Fruit fly (Drosophila melanogaster) whole organism, wandering third instar larva: ENCODE data around the gene Mst84Da.
A peak's percentile ranks its signal among the peaks of the same experiment; 100 is the strongest.

ENCODE experiments used
- Abd-B ChIP-seq: fragments of >200 bp; optimal IDR thresholded peaks from 2 replicates; lab custom pipeline; 2017; ENCODE audit warnings: missing biosample characterization, missing genetic modification characterization
- CG9705 ChIP-seq: fragments of 200-800 bp; sonication (Bioruptor generic); optimal IDR thresholded peaks from 2 replicates; lab custom pipeline; 2018; ENCODE audit warnings: missing biosample characterization, mild to moderate bottlenecking, missing genetic modification characterization
- CrebA ChIP-seq: fragments of 200-800 bp; sonication (Bioruptor generic); optimal IDR thresholded peaks from 2 replicates; lab custom pipeline; 2016; ENCODE audit warnings: missing biosample characterization, mild to moderate bottlenecking, missing genetic modification characterization, borderline replicate concordance
- Dfd ChIP-seq: fragments of >200 bp; optimal IDR thresholded peaks from 2 replicates; lab custom pipeline; 2017; ENCODE audit warnings: missing biosample characterization, missing genetic modification characterization
- Dif ChIP-seq: fragments of 200-275, 200-300 bp; sonication (Bioruptor generic); optimal IDR thresholded peaks from 2 replicates; lab custom pipeline; 2018; ENCODE audit warnings: missing biosample characterization, missing genetic modification characterization; ENCODE audit not compliant: partially characterized antibody
- GATAd ChIP-seq: sonication (Bioruptor generic); optimal IDR thresholded peaks from 2 replicates; lab custom pipeline; 2016; ENCODE audit warnings: missing biosample characterization, missing genetic modification characterization
- HLH106 ChIP-seq: fragments of 200-800 bp; optimal IDR thresholded peaks from 3 replicates; lab custom pipeline; 2019; ENCODE audit warnings: missing biosample characterization, mild to moderate bottlenecking, missing genetic modification characterization, moderate library complexity
- Hnf4 ChIP-seq: fragments of 200-800 bp; sonication (Bioruptor generic); optimal IDR thresholded peaks from 2 replicates; lab custom pipeline; 2016; ENCODE audit warnings: missing biosample characterization, mild to moderate bottlenecking, missing genetic modification characterization
- Hr78 ChIP-seq: fragments of >200 bp; optimal IDR thresholded peaks from 2 replicates; lab custom pipeline; 2017; ENCODE audit warnings: missing biosample characterization, missing genetic modification characterization
- Jra ChIP-seq: sonication (Bioruptor generic); optimal IDR thresholded peaks from 2 replicates; lab custom pipeline; 2016; ENCODE audit warnings: missing biosample characterization, missing genetic modification characterization
- Mio ChIP-seq: sonication (Bioruptor generic); optimal IDR thresholded peaks from 2 replicates; lab custom pipeline; 2016; ENCODE audit warnings: missing biosample characterization, missing genetic modification characterization
- Myc ChIP-seq: fragments of >200 bp; optimal IDR thresholded peaks from 2 replicates; lab custom pipeline; 2017
- N ChIP-seq: fragments of >200 bp; optimal IDR thresholded peaks from 2 replicates; lab custom pipeline; 2018; ENCODE audit warnings: missing biosample characterization, missing external identifiers, missing genetic modification characterization
- OdsH ChIP-seq: fragments of 200-800 bp; sonication (Bioruptor generic); optimal IDR thresholded peaks from 2 replicates; lab custom pipeline; 2016; ENCODE audit warnings: missing biosample characterization, mild to moderate bottlenecking, missing genetic modification characterization
- Rel ChIP-seq, 2 experiments: fragments of 200-800 bp; sonication (Bioruptor generic) in 1 of 2; optimal IDR thresholded peaks; 2 replicates in 1 of 2; 3 replicates in 1 of 2; lab custom pipeline; 2016 to 2019; ENCODE audit warnings: mild to moderate bottlenecking in 2 of 2, missing biosample characterization in 2 of 2, missing genetic modification characterization in 2 of 2, moderate library complexity in 1 of 2
- Sp1 ChIP-seq: fragments of 200-800 bp; sonication (Bioruptor generic); optimal IDR thresholded peaks from 3 replicates; lab custom pipeline; 2019; ENCODE audit warnings: missing biosample characterization, mild to moderate bottlenecking, missing genetic modification characterization, moderate library complexity
- Vsx2 ChIP-seq: fragments of 200-300, 225-300 bp; sonication (Bioruptor generic); optimal IDR thresholded peaks from 2 replicates; lab custom pipeline; 2018; ENCODE audit warnings: missing biosample characterization, missing genetic modification characterization; ENCODE audit not compliant: partially characterized antibody
- br ChIP-seq: fragments of 200-800 bp; sonication (Bioruptor generic); optimal IDR thresholded peaks from 2 replicates; lab custom pipeline; 2016; ENCODE audit warnings: missing biosample characterization, missing genetic modification characterization
- brk ChIP-seq: fragments of 200-800 bp; sonication (Bioruptor generic); optimal IDR thresholded peaks from 2 replicates; lab custom pipeline; 2016; ENCODE audit warnings: missing biosample characterization, mild to moderate bottlenecking, missing genetic modification characterization
- dl ChIP-seq, 2 experiments: fragments of 175-275, 200-275 bp in 1 of 2; fragments of 200-275 bp in 1 of 2; sonication (Bioruptor generic); optimal IDR thresholded peaks; lab custom pipeline; 2018; ENCODE audit warnings: mild to moderate bottlenecking in 2 of 2, missing biosample characterization in 2 of 2, missing genetic modification characterization in 2 of 2, moderate library complexity in 2 of 2; ENCODE audit not compliant: partially characterized antibody in 2 of 2, insufficient read depth in 1 of 2
- dmrt93B ChIP-seq: fragments of 200-800 bp; sonication (Bioruptor generic); optimal IDR thresholded peaks from 2 replicates; lab custom pipeline; 2018; ENCODE audit warnings: missing biosample characterization, mild to moderate bottlenecking, missing genetic modification characterization
- dsf ChIP-seq: sonication (Bioruptor generic); optimal IDR thresholded peaks from 2 replicates; lab custom pipeline; 2016; ENCODE audit warnings: missing biosample characterization, missing genetic modification characterization, borderline replicate concordance
- ey ChIP-seq: fragments of 200-800 bp; sonication (Bioruptor generic); optimal IDR thresholded peaks from 2 replicates; lab custom pipeline; 2016; ENCODE audit warnings: missing biosample characterization, missing genetic modification characterization
- foxo ChIP-seq, 2 experiments: fragments of 200-800 bp; sonication (Bioruptor generic); optimal IDR thresholded peaks; 2 replicates in 1 of 2; 3 replicates in 1 of 2; lab custom pipeline; 2016 to 2017; ENCODE audit warnings: missing biosample characterization in 2 of 2, missing genetic modification characterization in 2 of 2
- fru ChIP-seq: fragments of 200-800 bp; sonication (Bioruptor generic); optimal IDR thresholded peaks from 3 replicates; lab custom pipeline; 2016; ENCODE audit warnings: missing biosample characterization, mild to moderate bottlenecking, missing genetic modification characterization
- h ChIP-seq: fragments of 200-800 bp; sonication (Bioruptor generic); optimal IDR thresholded peaks from 3 replicates; lab custom pipeline; 2016; ENCODE audit warnings: missing biosample characterization, mild to moderate bottlenecking, missing genetic modification characterization
- jim ChIP-seq: fragments of 175-275, 200-325 bp; sonication (Bioruptor generic); optimal IDR thresholded peaks from 2 replicates; lab custom pipeline; 2016; ENCODE audit warnings: missing biosample characterization, mild to moderate bottlenecking, missing genetic modification characterization
- pan ChIP-seq: fragments of >200 bp; optimal IDR thresholded peaks from 2 replicates; lab custom pipeline; 2017
- psq ChIP-seq: fragments of 200-800 bp; sonication (Bioruptor generic); optimal IDR thresholded peaks from 3 replicates; lab custom pipeline; 2017; ENCODE audit warnings: missing biosample characterization, mild to moderate bottlenecking, missing genetic modification characterization, moderate library complexity
- rgr ChIP-seq: fragments of 200-800 bp; sonication (Bioruptor generic); optimal IDR thresholded peaks from 3 replicates; lab custom pipeline; 2016; ENCODE audit warnings: missing biosample characterization, mild to moderate bottlenecking, missing genetic modification characterization
- sage ChIP-seq: fragments of 200-800 bp; sonication (Bioruptor generic); optimal IDR thresholded peaks from 2 replicates; lab custom pipeline; 2016; ENCODE audit warnings: missing biosample characterization, mild to moderate bottlenecking, missing genetic modification characterization
- tai ChIP-seq: sonication (Bioruptor generic); optimal IDR thresholded peaks from 2 replicates; lab custom pipeline; 2016; ENCODE audit warnings: missing biosample characterization, missing genetic modification characterization
- usp ChIP-seq: fragments of >200 bp; optimal IDR thresholded peaks from 2 replicates; lab custom pipeline; 2017; ENCODE audit warnings: missing biosample characterization, missing genetic modification characterization
- woc ChIP-seq: sonication (Bioruptor generic); optimal IDR thresholded peaks from 2 replicates; lab custom pipeline; 2016; ENCODE audit warnings: missing biosample characterization, mild to moderate bottlenecking, missing genetic modification characterization

Mst84Da gene

dm6 chr3R:7330695-7331094 is 35.0 kb upstream of the Mst84Da start:
- TF ChIP-seq jim (GFP tag; lab: Kevin White, UChicago) (no peak), brk (GFP tag; lab: Kevin White, UChicago) (no peak), Vsx2 (GFP tag; lab: Kevin White, UChicago) (no peak), br (no peak), sage (GFP tag; lab: Kevin White, UChicago) (no peak), dsf (GFP tag; lab: Kevin White, UChicago) (no peak), dmrt93B (GFP tag; lab: Kevin White, UChicago) (no peak), dl (GFP tag; optimal IDR thresholded peaks at IDR 0.05; lab: Kevin White, UChicago; ENCODE audit: insufficient read depth in 1 of 2, partially characterized antibody in 2 of 2) (no peak), OdsH (GFP tag; lab: Kevin White, UChicago) (no peak), pan (lab: Kevin White, UChicago) (no peak), Sp1 (GFP tag; lab: Kevin White, UChicago) (no peak), Dfd (no peak), N (GFP tag; lab: Kevin White, UChicago) (no peak), Rel (GFP tag; optimal IDR thresholded peaks at IDR 0.05; lab: Kevin White, UChicago) (no peak), Rel (tag; optimal IDR thresholded peaks at IDR 0.05; lab: Kevin White, UChicago) (no peak), psq (no peak), rgr (GFP tag; lab: Kevin White, UChicago) (no peak), Hr78 (GFP tag; lab: Kevin White, UChicago) (no peak), GATAd (no peak)

- TF ChIP-seq h (GFP tag; lab: Kevin White, UChicago) = peak; percentile 24
- peak; percentile 33 for TF ChIP-seq HLH106 (tag; lab: Kevin White, UChicago)
- peak; percentile 38 for TF ChIP-seq OdsH (GFP tag; lab: Kevin White, UChicago)
- TF ChIP-seq Vsx2 (GFP tag; lab: Kevin White, UChicago) = no peak
- TF ChIP-seq psq = no peak
- TF ChIP-seq Jra (GFP tag; lab: Kevin White, UChicago) = no peak
- TF ChIP-seq Sp1 (GFP tag; lab: Kevin White, UChicago) = peak; percentile 5
- no peak for TF ChIP-seq dl (GFP tag; optimal IDR thresholded peaks at IDR 0.05; lab: Kevin White, UChicago; ENCODE audit: insufficient read depth in 1 of 2, partially characterized antibody in 2 of 2)
- no peak for TF ChIP-seq ey (GFP tag; lab: Kevin White, UChicago)
- peak in 1 of 2 experiments; percentile 33 for TF ChIP-seq foxo (GFP tag; optimal IDR thresholded peaks at IDR 0.05; lab: Kevin White, UChicago)
- TF ChIP-seq Abd-B (GFP tag; lab: Kevin White, UChicago) = no peak
These were observed 31.0 kb upstream of the Mst84Da start for dm6 chr3R:7334613-7335012.

dm6 chr3R:7336454-7336853 is 29.2 kb upstream of the Mst84Da start:
- TF ChIP-seq woc (GFP tag; lab: Kevin White, UChicago) (peak; percentile 29), Abd-B (GFP tag; lab: Kevin White, UChicago) (no peak), CrebA (no peak), HLH106 (tag; lab: Kevin White, UChicago) (peak; percentile 34), ey (GFP tag; lab: Kevin White, UChicago) (no peak), Jra (GFP tag; lab: Kevin White, UChicago) (no peak), Myc (lab: Kevin White, UChicago) (no peak), N (GFP tag; lab: Kevin White, UChicago) (no peak), Dfd (no peak), dsf (GFP tag; lab: Kevin White, UChicago) (no peak), Vsx2 (GFP tag; lab: Kevin White, UChicago) (no peak), Mio (no peak), pan (lab: Kevin White, UChicago) (no peak), sage (GFP tag; lab: Kevin White, UChicago) (no peak), usp (GFP tag; lab: Kevin White, UChicago) (no peak), Hnf4 (no peak), rgr (GFP tag; lab: Kevin White, UChicago) (peak; percentile 41), Rel (GFP tag; optimal IDR thresholded peaks at IDR 0.05; lab: Kevin White, UChicago) (no peak), Rel (tag; optimal IDR thresholded peaks at IDR 0.05; lab: Kevin White, UChicago) (no peak), Dif (GFP tag; lab: Kevin White, UChicago) (no peak), CG9705 (GFP tag; lab: Kevin White, UChicago) (no peak), tai (GFP tag; lab: Kevin White, UChicago) (no peak), dmrt93B (GFP tag; lab: Kevin White, UChicago) (no peak), jim (GFP tag; lab: Kevin White, UChicago) (no peak), psq (peak; percentile 12), fru (peak; percentile 37), foxo (GFP tag; optimal IDR thresholded peaks at IDR 0.05; lab: Kevin White, UChicago) (peak in 1 of 2 experiments; percentile 29), dl (GFP tag; optimal IDR thresholded peaks at IDR 0.05; lab: Kevin White, UChicago; ENCODE audit: insufficient read depth in 1 of 2, partially characterized antibody in 2 of 2) (no peak), h (GFP tag; lab: Kevin White, UChicago) (peak; percentile 30), OdsH (GFP tag; lab: Kevin White, UChicago) (peak; percentile 34), Hr78 (GFP tag; lab: Kevin White, UChicago) (no peak), Sp1 (GFP tag; lab: Kevin White, UChicago) (peak; percentile 28)
